Worm (Caenorhabditis elegans): Measurements from ENCODE around the gene K11H12.8.

Gene K11H12.8

ce11 chrIV:654526-655440 is at the start of gene K11H12.8, which contains the start of gene rpl-15:
TSS of gene K11H12.8 (plus strand) at chrIV:655390.
TSS of gene rpl-15 (minus strand) at chrIV:654576.
- TF ChIP-seq ama-1 (optimal IDR thresholded peaks at IDR 0.05), result no peak
- peak; percentile 57 for TF ChIP-seq ceh-13 (GFP tag; optimal IDR thresholded peaks at IDR 0.05)
- peak; percentile 64 for TF ChIP-seq hmbx-1 (tag; optimal IDR thresholded peaks at IDR 0.05)
- peak; percentile 70 for TF ChIP-seq hnd-1 (tag; optimal IDR thresholded peaks at IDR 0.05)
- TF ChIP-seq F13C5.2 (tag; optimal IDR thresholded peaks at IDR 0.05), result peak; percentile 99
- peak; percentile 91 for TF ChIP-seq tbx-37 (GFP tag; conservative IDR thresholded peaks at IDR 0.05)
- no peak for TF ChIP-seq aly-1 (tag; optimal IDR thresholded peaks at IDR 0.05)
- peak; percentile 87 for TF ChIP-seq pes-1 (GFP tag; IDR thresholded peaks at IDR 0.05)
- peak; percentile 78 for TF ChIP-seq ceh-36 (tag; optimal IDR thresholded peaks at IDR 0.05)
- TF ChIP-seq ets-7 (tag; optimal IDR thresholded peaks at IDR 0.05), result peak; percentile 64
- TF ChIP-seq sea-1 (GFP tag; conservative IDR thresholded peaks at IDR 0.05), result peak; percentile 95
- TF ChIP-seq tbx-11 (GFP tag; IDR thresholded peaks at IDR 0.05), result peak; percentile 77
- peak; percentile 83 for TF ChIP-seq scrt-1 (GFP tag; IDR thresholded peaks at IDR 0.05)
- TF ChIP-seq hmg-4 (GFP tag; optimal IDR thresholded peaks at IDR 0.05), result peak; percentile 93
- peak; percentile 79 for TF ChIP-seq tra-4 (tag; optimal IDR thresholded peaks at IDR 0.05)
- peak; percentile 92 for TF ChIP-seq flt-1 (GFP tag; IDR thresholded peaks at IDR 0.05)
- peak; percentile 66 for TF ChIP-seq B0310.2 (tag; optimal IDR thresholded peaks at IDR 0.05)

ce11 chrIV:605431-605830 is 49.8 kb upstream of the K11H12.8 start:
- TF ChIP-seq pes-1 (GFP tag; IDR thresholded peaks at IDR 0.05) (peak; percentile 17; the same call in 1 of the 2 replicates), aly-1 (tag; optimal IDR thresholded peaks at IDR 0.05) (no peak)

- TF ChIP-seq F13C5.2 (tag; optimal IDR thresholded peaks at IDR 0.05) (no peak), scrt-1 (GFP tag; IDR thresholded peaks at IDR 0.05) (no peak), flt-1 (GFP tag; IDR thresholded peaks at IDR 0.05) (no peak), tbx-11 (GFP tag; IDR thresholded peaks at IDR 0.05) (no peak), aly-1 (tag; optimal IDR thresholded peaks at IDR 0.05) (no peak), hnd-1 (tag; optimal IDR thresholded peaks at IDR 0.05) (no peak), sea-1 (GFP tag; conservative IDR thresholded peaks at IDR 0.05) (no peak), ceh-13 (GFP tag; optimal IDR thresholded peaks at IDR 0.05) (no peak), tra-4 (tag; optimal IDR thresholded peaks at IDR 0.05) (no peak), hmbx-1 (tag; optimal IDR thresholded peaks at IDR 0.05) (no peak), B0310.2 (tag; optimal IDR thresholded peaks at IDR 0.05) (no peak), tbx-37 (GFP tag; conservative IDR thresholded peaks at IDR 0.05) (no peak), hmg-4 (GFP tag; optimal IDR thresholded peaks at IDR 0.05) (no peak), pes-1 (GFP tag; IDR thresholded peaks at IDR 0.05) (no peak), ets-7 (tag; optimal IDR thresholded peaks at IDR 0.05) (no peak), ceh-36 (tag; optimal IDR thresholded peaks at IDR 0.05) (no peak)
Observed at ce11 chrIV:606055-606454, 49.1 kb upstream of the K11H12.8 start, which contains the start of gene inx-18. TSS of gene inx-18 (plus strand) at chrIV:606355.

ce11 chrIV:607628-608027 is 47.6 kb upstream of the K11H12.8 start:
- no peak for TF ChIP-seq B0310.2 (tag; optimal IDR thresholded peaks at IDR 0.05)
- TF ChIP-seq tra-4 (tag; optimal IDR thresholded peaks at IDR 0.05), result no peak
- TF ChIP-seq sea-1 (GFP tag; conservative IDR thresholded peaks at IDR 0.05), result no peak
- TF ChIP-seq hnd-1 (tag; optimal IDR thresholded peaks at IDR 0.05), result no peak
- no peak for TF ChIP-seq ceh-13 (GFP tag; optimal IDR thresholded peaks at IDR 0.05)

ce11 chrIV:613155-613554 is 42.0 kb upstream of the K11H12.8 start:
- no peak for TF ChIP-seq pes-1 (GFP tag; IDR thresholded peaks at IDR 0.05)
- TF ChIP-seq aly-1 (tag; optimal IDR thresholded peaks at IDR 0.05), result no peak
- no peak for TF ChIP-seq sea-1 (GFP tag; conservative IDR thresholded peaks at IDR 0.05)
- TF ChIP-seq hmg-4 (GFP tag; optimal IDR thresholded peaks at IDR 0.05), result no peak
- TF ChIP-seq flt-1 (GFP tag; IDR thresholded peaks at IDR 0.05), result no peak
- TF ChIP-seq tra-4 (tag; optimal IDR thresholded peaks at IDR 0.05), result no peak
- no peak for TF ChIP-seq tbx-37 (GFP tag; conservative IDR thresholded peaks at IDR 0.05)
- TF ChIP-seq hmbx-1 (tag; optimal IDR thresholded peaks at IDR 0.05), result no peak

ce11 chrIV:615244-615643 is 39.9 kb upstream of the K11H12.8 start, which contains the start of gene C18H7.1:
TSS of gene C18H7.1 (plus strand) at chrIV:615544.
- no peak for TF ChIP-seq hmbx-1 (tag; optimal IDR thresholded peaks at IDR 0.05)
- TF ChIP-seq tra-4 (tag; optimal IDR thresholded peaks at IDR 0.05), result no peak
- no peak for TF ChIP-seq aly-1 (tag; optimal IDR thresholded peaks at IDR 0.05)
- TF ChIP-seq scrt-1 (GFP tag; IDR thresholded peaks at IDR 0.05), result no peak
- TF ChIP-seq tbx-37 (GFP tag; conservative IDR thresholded peaks at IDR 0.05), result no peak
- TF ChIP-seq ets-7 (tag; optimal IDR thresholded peaks at IDR 0.05), result no peak
- no peak for TF ChIP-seq flt-1 (GFP tag; IDR thresholded peaks at IDR 0.05)
- TF ChIP-seq hnd-1 (tag; optimal IDR thresholded peaks at IDR 0.05), result no peak
- no peak for TF ChIP-seq sea-1 (GFP tag; conservative IDR thresholded peaks at IDR 0.05)
- no peak for TF ChIP-seq ceh-36 (tag; optimal IDR thresholded peaks at IDR 0.05)
- no peak for TF ChIP-seq B0310.2 (tag; optimal IDR thresholded peaks at IDR 0.05)
- TF ChIP-seq ama-1 (optimal IDR thresholded peaks at IDR 0.05), result no peak
- TF ChIP-seq tbx-11 (GFP tag; IDR thresholded peaks at IDR 0.05), result no peak
- TF ChIP-seq hmg-4 (GFP tag; optimal IDR thresholded peaks at IDR 0.05), result no peak
- TF ChIP-seq pes-1 (GFP tag; IDR thresholded peaks at IDR 0.05), result no peak
- TF ChIP-seq ceh-13 (GFP tag; optimal IDR thresholded peaks at IDR 0.05), result no peak
- no peak for TF ChIP-seq F13C5.2 (tag; optimal IDR thresholded peaks at IDR 0.05)

ce11 chrIV:619766-620165 is 35.4 kb upstream of the K11H12.8 start:
- TF ChIP-seq tbx-11 (GFP tag; IDR thresholded peaks at IDR 0.05), result no peak
- TF ChIP-seq F13C5.2 (tag; optimal IDR thresholded peaks at IDR 0.05), result no peak
- no peak for TF ChIP-seq tra-4 (tag; optimal IDR thresholded peaks at IDR 0.05)
- TF ChIP-seq ceh-36 (tag; optimal IDR thresholded peaks at IDR 0.05), result no peak
- no peak for TF ChIP-seq scrt-1 (GFP tag; IDR thresholded peaks at IDR 0.05)
- no peak for TF ChIP-seq ceh-13 (GFP tag; optimal IDR thresholded peaks at IDR 0.05)
- no peak for TF ChIP-seq ama-1 (optimal IDR thresholded peaks at IDR 0.05)
- no peak for TF ChIP-seq sea-1 (GFP tag; conservative IDR thresholded peaks at IDR 0.05)
- no peak for TF ChIP-seq tbx-37 (GFP tag; conservative IDR thresholded peaks at IDR 0.05)
- no peak for TF ChIP-seq pes-1 (GFP tag; IDR thresholded peaks at IDR 0.05)
- no peak for TF ChIP-seq aly-1 (tag; optimal IDR thresholded peaks at IDR 0.05)
- TF ChIP-seq B0310.2 (tag; optimal IDR thresholded peaks at IDR 0.05), result no peak
